Worm (Caenorhabditis elegans) whole organism, early embryonic: Measurements from ENCODE around the gene qns-1.

Experiments used
- B0310.2 ChIP-seq: sonication (generic microtip); optimal IDR thresholded peaks from 2 replicates; lab custom pipeline; 2016; ENCODE audit warnings: mild to moderate bottlenecking, missing genetic modification characterization, missing compliant biosample characterization
- F13C5.2 ChIP-seq: sonication (generic microtip); optimal IDR thresholded peaks from 2 replicates; lab custom pipeline; 2017; ENCODE audit warnings: mild to moderate bottlenecking, missing genetic modification characterization, inconsistent platforms, missing compliant biosample characterization
- aly-1 ChIP-seq: sonication (generic microtip); optimal IDR thresholded peaks from 2 replicates; lab custom pipeline; 2016; ENCODE audit warnings: missing genetic modification characterization, missing compliant biosample characterization
- ama-1 ChIP-seq: fragments of 150-350 bp; optimal IDR thresholded peaks from 2 replicates; lab custom pipeline; 2014
- ceh-13 ChIP-seq: fragments of 200-800 bp; sonication (Bioruptor generic); optimal IDR thresholded peaks from 2 replicates; lab custom pipeline; 2018; ENCODE audit warnings: mild to moderate bottlenecking, missing genetic modification characterization, missing compliant biosample characterization
- ceh-36 ChIP-seq: sonication (generic microtip); optimal IDR thresholded peaks from 2 replicates; lab custom pipeline; 2016; ENCODE audit warnings: missing genetic modification characterization, inconsistent platforms, missing compliant biosample characterization
- ets-7 ChIP-seq: sonication (generic microtip); optimal IDR thresholded peaks from 2 replicates; lab custom pipeline; 2016; ENCODE audit warnings: missing genotype, missing genetic modification characterization, missing compliant biosample characterization
- flt-1 ChIP-seq: fragments of 200-800 bp; sonication (Bioruptor generic); IDR thresholded peaks from 2 replicates; pipeline ENCODE4 v1.3.6; 2022; ENCODE audit warnings: missing genetic modification characterization, missing compliant biosample characterization
- hmbx-1 ChIP-seq: sonication (generic microtip); optimal IDR thresholded peaks from 2 replicates; lab custom pipeline; 2016; ENCODE audit warnings: mild to moderate bottlenecking, missing genetic modification characterization, missing compliant biosample characterization
- hmg-4 ChIP-seq: fragments of 200-800 bp; sonication (Bioruptor generic); optimal IDR thresholded peaks from 2 replicates; lab custom pipeline; 2018; ENCODE audit warnings: mild to moderate bottlenecking, missing genetic modification characterization, missing compliant biosample characterization
- hnd-1 ChIP-seq: sonication (generic microtip); optimal IDR thresholded peaks from 2 replicates; lab custom pipeline; 2016; ENCODE audit warnings: missing genetic modification characterization, missing compliant biosample characterization
- pes-1 ChIP-seq: fragments of 200-800 bp; sonication (Bioruptor generic); IDR thresholded peaks from 2 replicates; pipeline ENCODE4 v1.3.6; 2022; ENCODE audit warnings: missing genetic modification reagents, missing genetic modification characterization, missing compliant biosample characterization
- scrt-1 ChIP-seq: fragments of 200-800 bp; sonication (Bioruptor generic); IDR thresholded peaks from 2 replicates; pipeline ENCODE4 v1.3.6; 2022; ENCODE audit warnings: missing genetic modification characterization, missing compliant biosample characterization
- sea-1 ChIP-seq: fragments of 200-800 bp; sonication (Bioruptor generic); conservative IDR thresholded peaks from 2 replicates; pipeline ENCODE4 v1.3.6; 2022; ENCODE audit warnings: missing genetic modification characterization, missing compliant biosample characterization
- tbx-11 ChIP-seq: fragments of 200-800 bp; sonication (Bioruptor generic); IDR thresholded peaks from 2 replicates; pipeline ENCODE4 v1.3.6; 2022; ENCODE audit warnings: missing genetic modification characterization, missing compliant biosample characterization
- tbx-37 ChIP-seq: fragments of 200-800 bp; sonication (Bioruptor generic); conservative IDR thresholded peaks from 2 replicates; pipeline ENCODE4 v1.3.6; 2022; ENCODE audit warnings: missing genetic modification reagents, missing genetic modification characterization, missing compliant biosample characterization
- tra-4 ChIP-seq: sonication (generic microtip); optimal IDR thresholded peaks from 2 replicates; lab custom pipeline; 2017; ENCODE audit warnings: missing genetic modification characterization, missing compliant biosample characterization

Gene qns-1

DNA sequence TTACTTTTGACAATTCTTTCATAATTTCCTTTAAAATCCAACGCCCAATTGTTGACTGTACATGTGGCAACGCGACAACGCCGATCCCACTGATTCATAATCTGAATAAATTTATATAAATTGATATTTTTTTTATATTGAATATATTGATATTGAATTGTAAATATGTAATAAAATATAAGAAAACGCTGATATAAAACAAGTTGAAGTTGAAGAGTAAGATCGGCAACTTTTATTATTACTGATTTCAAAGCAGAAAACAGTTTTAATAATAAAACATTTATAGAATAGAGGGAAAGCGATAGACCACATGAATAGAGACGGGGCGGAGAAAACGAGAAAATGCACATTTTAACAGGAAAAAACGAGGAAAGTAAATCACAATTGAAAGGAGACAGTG lies at the start of gene qns-1:
Gene qns-1 (minus strand): TSS at position 101 of the 400 bp plus-strand sequence.
- no peak for TF ChIP-seq sea-1 (GFP tag; lab: Robert Waterston, UW)
- no peak for TF ChIP-seq aly-1 (tag; lab: Kevin White, UChicago)
- no peak for TF ChIP-seq hnd-1 (tag; lab: Kevin White, UChicago)
- no peak for TF ChIP-seq ets-7
- no peak for TF ChIP-seq F13C5.2 (tag; lab: Kevin White, UChicago)
- TF ChIP-seq pes-1 (GFP tag; lab: Robert Waterston, UW), result no peak
- TF ChIP-seq tbx-11 (GFP tag; lab: Robert Waterston, UW), result no peak
- TF ChIP-seq hmg-4, result no peak
- no peak for TF ChIP-seq scrt-1 (GFP tag; lab: Robert Waterston, UW)
- no peak for TF ChIP-seq tra-4 (tag; lab: Kevin White, UChicago)
- no peak for TF ChIP-seq tbx-37 (GFP tag; lab: Robert Waterston, UW)
- no peak for TF ChIP-seq ceh-13
- no peak for TF ChIP-seq ama-1 (lab: Kevin White, UChicago)
- TF ChIP-seq hmbx-1, result no peak
- TF ChIP-seq B0310.2 (tag; lab: Kevin White, UChicago), result no peak
- TF ChIP-seq ceh-36 (tag; lab: Kevin White, UChicago), result no peak

DNA sequence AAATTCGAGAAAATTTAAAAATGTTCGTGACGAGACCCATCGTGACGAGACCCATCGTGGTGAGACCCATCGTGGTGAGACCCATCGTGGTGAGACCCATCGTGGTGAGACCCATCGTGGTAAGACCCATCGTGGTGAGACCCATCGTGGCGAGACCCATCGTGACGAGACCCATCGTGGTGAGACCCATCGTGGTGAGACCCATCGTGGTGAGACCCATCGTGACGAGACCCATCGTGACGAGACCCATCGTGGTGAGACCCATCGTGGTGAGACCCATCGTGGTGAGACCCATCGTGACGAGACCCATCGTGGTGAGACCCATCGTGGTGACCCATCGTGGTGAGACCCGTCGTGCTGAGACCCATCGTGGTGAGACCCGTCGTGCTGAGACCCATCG lies 43.8 kb upstream of the qns-1 start:
- TF ChIP-seq flt-1, result 0 out of 2 replicates have a peak, but pooled peaks have one; percentile 27

DNA sequence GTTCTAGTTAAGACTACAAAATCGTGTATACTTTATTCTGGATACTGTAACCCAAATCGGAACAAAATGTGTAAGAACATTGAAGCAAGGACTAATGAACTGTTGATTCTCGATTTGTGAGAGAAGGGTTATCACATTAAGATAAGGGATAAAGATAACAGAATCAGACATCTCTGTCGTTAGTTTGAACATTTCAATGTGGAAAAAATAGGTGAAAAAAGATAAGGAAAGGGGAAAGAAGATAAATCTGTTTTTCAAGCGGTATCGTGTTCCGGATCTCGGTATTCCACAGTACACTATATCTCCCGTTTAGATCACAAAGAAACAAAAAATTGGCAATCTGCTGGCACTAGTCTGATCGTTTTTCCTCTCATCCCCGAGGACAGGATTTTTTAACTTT lies 42.0 kb upstream of the qns-1 start:
- TF ChIP-seq tra-4 (tag; lab: Kevin White, UChicago) (no peak), ceh-36 (tag; lab: Kevin White, UChicago) (no peak), tbx-11 (GFP tag; lab: Robert Waterston, UW) (no peak), tbx-37 (GFP tag; lab: Robert Waterston, UW) (no peak), hmg-4 (no peak), F13C5.2 (tag; lab: Kevin White, UChicago) (no peak), hmbx-1 (no peak), ama-1 (lab: Kevin White, UChicago) (no peak), B0310.2 (tag; lab: Kevin White, UChicago) (no peak), ceh-13 (no peak), pes-1 (GFP tag; lab: Robert Waterston, UW) (no peak), sea-1 (GFP tag; lab: Robert Waterston, UW) (no peak), aly-1 (tag; lab: Kevin White, UChicago) (no peak), ets-7 (no peak), hnd-1 (tag; lab: Kevin White, UChicago) (no peak), scrt-1 (GFP tag; lab: Robert Waterston, UW) (no peak), flt-1 (no peak)

DNA sequence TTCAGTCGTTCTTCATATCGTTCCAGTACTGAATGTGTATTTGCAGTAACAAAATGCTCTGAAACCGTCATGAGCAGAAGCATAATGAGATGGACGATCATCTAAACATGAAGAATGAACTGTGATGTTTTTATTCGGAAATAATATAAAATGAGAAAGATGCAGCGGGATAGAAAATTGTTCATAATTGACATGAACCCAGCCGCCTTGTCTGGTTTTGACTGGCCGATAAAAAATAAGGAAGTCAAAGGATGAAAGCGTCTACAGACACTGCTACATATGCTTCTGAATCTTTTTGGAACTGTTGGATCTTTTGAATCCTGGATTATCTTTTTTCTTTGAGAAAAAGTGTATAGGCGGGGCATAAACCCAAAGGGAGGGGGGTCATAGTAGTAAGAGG lies 40.4 kb upstream of the qns-1 start, which contains the start of gene F01G10.9:
Gene F01G10.9 (minus strand): TSS at position 101 of the 400 bp plus-strand sequence.
- TF ChIP-seq tbx-37 (GFP tag; lab: Robert Waterston, UW) (no peak), hnd-1 (tag; lab: Kevin White, UChicago) (no peak), ceh-13 (no peak)

DNA sequence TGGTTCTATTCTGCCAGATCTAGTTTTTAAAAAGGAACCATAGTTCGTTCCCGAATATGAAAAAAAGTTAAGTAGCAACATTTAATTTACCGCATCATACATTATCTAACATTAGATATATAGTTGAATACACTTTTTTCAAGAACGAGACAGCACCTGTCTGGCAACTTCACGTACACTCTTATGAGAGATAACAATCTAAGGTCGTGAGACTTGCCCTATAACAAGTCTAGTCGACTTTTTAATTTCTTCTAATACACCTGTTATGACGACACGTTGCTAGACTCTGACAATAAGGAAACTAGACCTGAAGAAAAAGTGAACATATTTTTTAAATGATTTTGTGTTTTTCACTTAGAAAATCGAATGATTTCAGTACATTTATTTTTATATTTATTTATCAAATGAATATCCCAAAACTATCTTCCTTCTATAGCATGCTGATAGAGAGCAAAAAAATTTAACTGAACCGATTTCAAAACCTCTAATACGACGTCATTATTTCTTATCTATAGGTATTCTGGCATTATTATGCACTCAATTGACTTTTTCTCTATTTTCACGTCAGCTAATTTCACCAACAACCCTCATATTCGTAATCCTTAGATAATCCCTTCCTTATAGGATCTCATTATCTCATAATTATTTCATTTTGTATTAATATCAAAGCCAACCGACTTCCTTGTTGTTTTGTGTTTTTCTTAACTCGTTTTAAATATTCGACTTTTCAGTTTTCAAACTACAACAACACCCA lies 34.0 kb upstream of the qns-1 start:
- no peak for TF ChIP-seq aly-1 (tag; lab: Kevin White, UChicago)
- no peak for TF ChIP-seq scrt-1 (GFP tag; lab: Robert Waterston, UW)
- no peak for TF ChIP-seq ceh-36 (tag; lab: Kevin White, UChicago)
- TF ChIP-seq tra-4 (tag; lab: Kevin White, UChicago), result no peak
- no peak for TF ChIP-seq pes-1 (GFP tag; lab: Robert Waterston, UW)
- no peak for TF ChIP-seq hmbx-1
- TF ChIP-seq hmg-4, result no peak
- TF ChIP-seq sea-1 (GFP tag; lab: Robert Waterston, UW), result no peak
- no peak for TF ChIP-seq B0310.2 (tag; lab: Kevin White, UChicago)

DNA sequence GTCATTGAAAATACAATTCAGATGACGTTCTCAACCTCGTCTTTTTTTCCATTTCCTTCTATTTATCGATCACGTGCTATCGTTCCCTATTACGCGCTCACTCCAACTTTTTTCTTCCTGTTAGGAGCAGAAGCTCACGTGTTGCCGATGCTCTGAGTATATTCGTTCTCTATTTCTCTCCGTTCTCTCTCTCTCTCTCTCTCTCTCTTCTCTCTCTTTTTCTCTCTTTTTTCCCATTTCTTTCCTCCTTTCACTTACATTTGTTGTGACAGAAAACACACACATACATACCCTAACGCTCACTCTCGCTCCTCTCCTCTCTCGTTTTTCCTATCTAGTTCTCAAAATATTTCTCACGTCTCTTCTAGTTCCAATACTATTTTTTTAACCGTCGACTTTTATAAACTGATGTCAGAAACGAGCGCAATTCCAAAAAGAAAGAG lies 33.3 kb upstream of the qns-1 start:
- TF ChIP-seq F13C5.2 (tag; lab: Kevin White, UChicago) (no peak), aly-1 (tag; lab: Kevin White, UChicago) (no peak), scrt-1 (GFP tag; lab: Robert Waterston, UW) (no peak), ama-1 (lab: Kevin White, UChicago) (no peak), tbx-11 (GFP tag; lab: Robert Waterston, UW) (no peak)

DNA sequence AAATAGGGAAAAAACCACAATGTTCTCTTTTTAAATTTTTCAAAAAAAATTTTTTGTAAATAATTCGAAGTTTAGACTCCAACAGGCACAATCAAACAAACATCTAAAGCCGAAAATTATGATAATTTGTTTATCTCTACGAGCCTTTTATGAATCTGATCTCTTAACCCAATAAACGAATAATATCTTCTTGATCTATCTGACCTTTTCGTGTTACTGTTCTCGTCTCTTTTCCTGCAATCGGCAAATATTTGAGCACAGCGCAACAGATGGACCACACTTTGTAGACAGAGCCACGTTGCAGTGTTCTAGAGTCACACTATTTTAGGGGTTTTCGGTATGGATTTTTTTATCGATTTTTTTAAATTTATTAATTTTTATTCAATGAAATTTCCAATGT lies 32.7 kb upstream of the qns-1 start:
- TF ChIP-seq tra-4 (tag; lab: Kevin White, UChicago), result no peak
- TF ChIP-seq hnd-1 (tag; lab: Kevin White, UChicago), result no peak
- TF ChIP-seq pes-1 (GFP tag; lab: Robert Waterston, UW), result no peak
- no peak for TF ChIP-seq ceh-13
- TF ChIP-seq tbx-37 (GFP tag; lab: Robert Waterston, UW), result no peak
- no peak for TF ChIP-seq hmg-4
- no peak for TF ChIP-seq scrt-1 (GFP tag; lab: Robert Waterston, UW)
- TF ChIP-seq aly-1 (tag; lab: Kevin White, UChicago), result no peak
- TF ChIP-seq sea-1 (GFP tag; lab: Robert Waterston, UW), result no peak
- TF ChIP-seq F13C5.2 (tag; lab: Kevin White, UChicago), result no peak
- TF ChIP-seq hmbx-1, result no peak
- TF ChIP-seq B0310.2 (tag; lab: Kevin White, UChicago), result no peak
- no peak for TF ChIP-seq ceh-36 (tag; lab: Kevin White, UChicago)
- no peak for TF ChIP-seq ets-7

DNA sequence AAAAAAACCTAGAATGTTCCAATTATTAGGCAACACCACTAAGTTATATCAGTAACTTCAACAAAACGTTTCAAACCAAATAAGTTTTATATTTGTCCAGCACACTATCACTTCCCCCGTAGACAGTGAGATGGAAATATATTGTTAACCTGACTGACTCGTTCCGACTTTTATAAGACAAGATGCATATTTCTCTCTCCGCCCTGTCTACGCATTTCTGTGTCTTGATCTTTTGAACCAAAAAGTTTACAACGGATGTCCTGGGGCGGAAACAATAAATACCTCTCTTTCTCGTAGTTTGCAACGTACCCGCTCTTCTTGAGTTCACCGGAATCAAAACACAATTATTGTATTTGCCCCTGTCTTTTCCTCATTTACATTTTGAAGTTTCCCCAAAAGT lies 32.2 kb upstream of the qns-1 start:
- no peak for TF ChIP-seq aly-1 (tag; lab: Kevin White, UChicago)
- TF ChIP-seq hmbx-1, result no peak
